Worm (Caenorhabditis elegans) whole organism, midembryonic: Measurements from ENCODE around the gene phy-3.

ENCODE experiments used
- T22C8.4 ChIP-seq: fragments of 200-800 bp; sonication (Bioruptor generic); IDR thresholded peaks from 2 replicates; pipeline ENCODE4 v1.3.6; 2022; ENCODE audit warnings: missing genetic modification characterization, missing compliant biosample characterization
- cog-1 ChIP-seq: sonication (generic microtip); optimal IDR thresholded peaks from 2 replicates; lab custom pipeline; 2016; ENCODE audit warnings: missing genetic modification characterization, missing compliant biosample characterization
- flt-1 ChIP-seq: fragments of 200-800 bp; sonication (Bioruptor generic); IDR thresholded peaks from 2 replicates; pipeline ENCODE4 v1.3.6; 2022; ENCODE audit warnings: missing genetic modification characterization, missing compliant biosample characterization
- klf-2 ChIP-seq: fragments of 200-800 bp; sonication (Bioruptor generic); conservative IDR thresholded peaks from 2 replicates; pipeline ENCODE4 v1.3.6; 2022; ENCODE audit warnings: missing genetic modification reagents, missing genetic modification characterization, missing compliant biosample characterization
- med-1 ChIP-seq: sonication (generic microtip); optimal IDR thresholded peaks from 2 replicates; lab custom pipeline; 2017; ENCODE audit warnings: missing genetic modification characterization, mild to moderate bottlenecking, missing compliant biosample characterization, antibody characterized with exemption, missing genetic modification reagents; ENCODE audit not compliant: insufficient read depth
- ref-1 ChIP-seq: fragments of 200-800 bp; sonication (Bioruptor generic); conservative IDR thresholded peaks from 2 replicates; pipeline ENCODE4 v1.3.6; 2022; ENCODE audit warnings: missing genetic modification reagents, missing genetic modification characterization, missing compliant biosample characterization
- tab-1 ChIP-seq: fragments of 200-800 bp; sonication (Bioruptor generic); IDR thresholded peaks from 2 replicates; pipeline ENCODE4 v1.3.6; 2022; ENCODE audit warnings: missing genetic modification characterization, missing compliant biosample characterization
- ztf-23 ChIP-seq: fragments of 200-800 bp; sonication (Bioruptor generic); IDR thresholded peaks from 2 replicates; pipeline ENCODE4 v1.3.6; 2022; ENCODE audit warnings: missing genetic modification reagents, missing genetic modification characterization, missing compliant biosample characterization
- ztf-29 ChIP-seq: fragments of 200-800 bp; sonication (Bioruptor generic); IDR thresholded peaks from 2 replicates; pipeline ENCODE4 v1.3.6; 2022; ENCODE audit warnings: missing genetic modification reagents, missing genetic modification characterization, missing compliant biosample characterization

The phy-3 gene

DNA sequence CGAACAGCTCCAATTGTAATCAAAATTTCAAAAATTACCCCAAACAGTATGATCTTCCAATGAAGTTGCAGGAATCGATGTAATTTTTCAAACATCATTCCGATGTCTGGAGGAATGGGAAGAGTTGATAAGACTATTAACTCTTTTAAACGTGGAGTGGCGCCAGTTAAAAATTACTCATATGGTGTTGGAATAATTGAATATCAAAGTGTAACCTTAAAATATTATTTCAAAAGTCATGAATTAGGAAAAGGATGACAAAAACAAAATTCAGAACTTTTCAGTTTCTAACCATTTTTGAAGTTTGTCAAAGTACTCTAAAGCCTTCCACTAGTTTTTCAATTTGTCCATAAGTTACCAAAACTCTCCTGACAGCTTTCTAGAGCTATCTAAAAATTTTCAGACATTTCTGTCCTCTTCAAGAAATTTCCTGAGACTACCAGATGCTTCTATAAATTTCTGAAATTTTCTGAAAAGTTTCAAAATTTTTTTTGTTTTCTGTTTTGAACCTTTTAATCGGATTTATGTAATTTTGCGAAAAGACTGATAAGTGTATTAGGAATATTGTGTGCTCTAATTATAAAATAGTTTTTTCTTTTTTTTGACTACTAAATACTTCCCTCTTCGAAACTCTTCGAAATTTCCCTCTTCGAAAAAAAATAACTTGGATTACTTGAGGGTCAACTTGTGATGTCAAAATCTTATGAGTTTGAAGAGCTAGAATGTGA, 21.2 kb downstream of the phy-3 start, which contains the start of the genes clec-35 and clec-27:
clec-35 (minus strand) TSS at position 101 of the 728 bp plus-strand sequence.
clec-27 (plus strand) TSS at position 678 of the 728 bp plus-strand sequence.
- no peak for TF ChIP-seq T22C8.4
- no peak for TF ChIP-seq flt-1 (GFP tag; lab: Robert Waterston, UW)
- TF ChIP-seq klf-2 (GFP tag; lab: Robert Waterston, UW), result no peak
- no peak for TF ChIP-seq ref-1 (GFP tag; lab: Robert Waterston, UW)
- TF ChIP-seq ztf-23, result no peak
- no peak for TF ChIP-seq cog-1 (tag; lab: Kevin White, UChicago)

ce11 chrV:16857977-16858479, 25.1 kb downstream of the phy-3 start, which contains the start of the genes clec-31 and clec-22:
Gene clec-31, minus strand, starts transcription at chrV:16858077.
Gene clec-22, plus strand, starts transcription at chrV:16858429.
- TF ChIP-seq flt-1 (GFP tag; lab: Robert Waterston, UW), result no peak

DNA sequence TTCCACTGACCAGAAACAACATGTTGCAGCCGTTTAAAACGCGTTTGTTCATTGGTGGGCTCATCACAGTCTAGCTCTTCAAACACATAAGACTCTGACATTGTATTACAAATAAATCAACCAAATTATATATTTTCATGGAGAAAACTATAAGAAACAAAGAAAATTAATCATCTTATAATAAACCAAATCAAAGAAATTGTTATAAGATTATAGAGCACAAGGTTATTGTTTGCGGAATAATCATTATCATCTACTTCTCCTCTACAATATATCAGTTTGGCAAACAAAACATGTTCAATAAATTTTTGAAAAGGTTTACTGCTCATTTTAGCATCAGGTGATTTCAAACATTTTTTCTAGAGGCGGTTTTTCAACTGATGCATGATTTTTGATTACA, 28.8 kb downstream of the phy-3 start, which contains the start of the genes clec-32 and clec-24:
clec-32 (minus strand) TSS at position 101 of the 400 bp plus-strand sequence.
clec-24 (plus strand) TSS at position 294 of the 400 bp plus-strand sequence.
- TF ChIP-seq ztf-29 (GFP tag; lab: Robert Waterston, UW) (no peak), klf-2 (GFP tag; lab: Robert Waterston, UW) (no peak), ref-1 (GFP tag; lab: Robert Waterston, UW) (no peak), med-1 (GFP tag; lab: Kevin White, UChicago) (no peak), ztf-23 (no peak), tab-1 (GFP tag; lab: Robert Waterston, UW) (no peak), cog-1 (tag; lab: Kevin White, UChicago) (no peak), T22C8.4 (no peak), flt-1 (GFP tag; lab: Robert Waterston, UW) (no peak)

DNA sequence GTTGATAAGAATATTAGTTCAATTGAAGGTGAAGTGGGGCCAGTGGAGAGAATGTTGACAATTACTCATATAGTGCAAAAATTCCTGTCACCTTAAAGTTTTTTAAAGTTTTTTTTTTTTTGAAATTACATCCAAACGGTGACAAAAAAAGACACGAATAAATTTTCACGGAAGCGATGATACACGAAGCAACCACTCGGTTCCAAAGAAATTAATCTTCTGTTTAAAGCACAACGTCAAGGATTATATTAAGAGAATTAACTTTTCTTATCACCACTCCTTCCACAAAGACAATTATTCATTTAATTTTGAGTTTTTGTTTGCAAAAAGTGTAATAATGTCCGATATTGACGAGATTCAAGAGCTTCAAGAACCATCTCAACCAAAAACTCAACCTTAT, 32.4 kb downstream of the phy-3 start, which contains the start of gene clec-28:
clec-28 (plus strand) TSS at position 301 of the 400 bp plus-strand sequence.
- TF ChIP-seq T22C8.4, result no peak
- TF ChIP-seq flt-1 (GFP tag; lab: Robert Waterston, UW), result no peak
- TF ChIP-seq med-1 (GFP tag; lab: Kevin White, UChicago), result no peak
- TF ChIP-seq klf-2 (GFP tag; lab: Robert Waterston, UW), result no peak
- no peak for TF ChIP-seq ztf-29 (GFP tag; lab: Robert Waterston, UW)
- TF ChIP-seq ref-1 (GFP tag; lab: Robert Waterston, UW), result no peak
- TF ChIP-seq ztf-23, result no peak
- TF ChIP-seq cog-1 (tag; lab: Kevin White, UChicago), result no peak
- TF ChIP-seq tab-1 (GFP tag; lab: Robert Waterston, UW), result no peak

DNA sequence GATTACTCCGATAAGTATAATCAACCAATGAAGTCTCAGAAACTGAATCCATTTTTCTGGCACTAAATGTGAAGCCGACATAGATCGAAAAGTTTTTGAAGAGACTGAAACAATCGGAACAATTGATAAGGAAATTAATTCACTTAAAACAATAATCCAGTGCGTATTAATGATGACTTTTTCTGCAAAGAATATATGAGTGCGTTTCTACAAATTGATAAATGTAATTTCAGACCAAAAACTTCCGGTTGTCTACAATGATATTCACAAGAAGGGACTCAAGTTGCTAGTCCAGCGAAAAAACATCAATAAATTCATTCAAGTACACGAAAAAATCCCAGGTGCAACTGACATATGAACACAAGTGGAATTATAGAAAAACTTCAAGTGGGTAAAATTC, 36.8 kb downstream of the phy-3 start, which contains the start of gene clec-33:
clec-33 (minus strand) TSS at position 101 of the 400 bp plus-strand sequence.
- TF ChIP-seq med-1 (GFP tag; lab: Kevin White, UChicago) (no peak), ref-1 (GFP tag; lab: Robert Waterston, UW) (no peak), klf-2 (GFP tag; lab: Robert Waterston, UW) (no peak), tab-1 (GFP tag; lab: Robert Waterston, UW) (no peak), cog-1 (tag; lab: Kevin White, UChicago) (no peak), T22C8.4 (no peak), ztf-29 (GFP tag; lab: Robert Waterston, UW) (no peak), flt-1 (GFP tag; lab: Robert Waterston, UW) (no peak), ztf-23 (no peak)

- TF ChIP-seq T22C8.4, result no peak
- TF ChIP-seq ref-1 (GFP tag; lab: Robert Waterston, UW), result no peak
- TF ChIP-seq tab-1 (GFP tag; lab: Robert Waterston, UW), result no peak
- TF ChIP-seq flt-1 (GFP tag; lab: Robert Waterston, UW), result no peak
- TF ChIP-seq ztf-23, result no peak
- no peak for TF ChIP-seq klf-2 (GFP tag; lab: Robert Waterston, UW)
- no peak for TF ChIP-seq med-1 (GFP tag; lab: Kevin White, UChicago)
- TF ChIP-seq ztf-29 (GFP tag; lab: Robert Waterston, UW), result no peak
- no peak for TF ChIP-seq cog-1 (tag; lab: Kevin White, UChicago)
Measured at ce11 chrV:16871387-16871786, 38.4 kb downstream of the phy-3 start, which contains the start of gene thn-4. Gene thn-4, minus strand, starts transcription at chrV:16871487.

- TF ChIP-seq flt-1 (GFP tag; lab: Robert Waterston, UW) (no peak), cog-1 (tag; lab: Kevin White, UChicago) (no peak), tab-1 (GFP tag; lab: Robert Waterston, UW) (no peak), ref-1 (GFP tag; lab: Robert Waterston, UW) (no peak), med-1 (GFP tag; lab: Kevin White, UChicago) (no peak)
Measured at ce11 chrV:16873642-16874041, 40.7 kb downstream of the phy-3 start, which contains the start of gene srw-23. Gene srw-23, plus strand, starts transcription at chrV:16873942.

DNA sequence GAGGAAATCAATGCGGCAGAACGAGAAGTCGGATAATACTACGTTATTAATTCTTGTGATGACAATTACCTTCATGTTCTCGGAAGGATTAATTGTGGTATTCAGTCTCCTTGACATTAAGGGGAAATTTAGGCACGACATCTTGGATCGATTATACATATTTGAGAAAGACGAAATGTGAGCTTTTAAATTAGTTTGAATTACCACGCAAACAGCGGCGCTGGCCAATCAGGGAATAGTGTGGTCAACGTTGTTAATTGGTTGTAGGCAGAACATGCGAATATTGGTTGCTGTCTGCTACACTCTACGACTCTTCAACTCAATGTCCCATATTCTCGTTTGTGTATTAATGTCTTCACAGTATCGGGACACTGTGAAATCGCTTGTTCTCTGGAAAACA, 42.0 kb downstream of the phy-3 start, which contains the start of gene F49A5.10:
F49A5.10 (plus strand) TSS at position 301 of the 400 bp plus-strand sequence.
- TF ChIP-seq T22C8.4, result no peak
- TF ChIP-seq med-1 (GFP tag; lab: Kevin White, UChicago), result no peak
- TF ChIP-seq klf-2 (GFP tag; lab: Robert Waterston, UW), result no peak
- TF ChIP-seq cog-1 (tag; lab: Kevin White, UChicago), result no peak
- no peak for TF ChIP-seq ztf-23
- TF ChIP-seq ztf-29 (GFP tag; lab: Robert Waterston, UW), result no peak
- no peak for TF ChIP-seq tab-1 (GFP tag; lab: Robert Waterston, UW)
- no peak for TF ChIP-seq flt-1 (GFP tag; lab: Robert Waterston, UW)
- TF ChIP-seq ref-1 (GFP tag; lab: Robert Waterston, UW), result no peak

DNA sequence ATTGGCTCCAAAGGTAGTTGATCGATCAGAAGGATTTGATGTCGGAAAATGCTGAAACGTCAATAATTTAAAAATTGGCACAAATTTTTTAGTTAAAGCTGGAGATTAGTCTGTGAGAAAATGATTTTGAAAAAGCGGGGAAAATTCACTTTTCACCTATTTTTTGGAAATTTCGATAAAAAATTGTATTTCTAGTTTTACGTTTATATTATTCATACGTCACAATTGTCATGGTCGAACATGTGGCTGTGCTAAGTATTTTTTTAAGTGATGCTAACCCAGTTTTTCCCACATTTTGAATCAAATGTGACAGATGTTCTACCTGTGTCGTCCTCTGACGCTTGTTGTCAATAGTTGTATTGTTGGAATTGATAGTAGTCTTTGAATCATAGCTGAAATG, 46.6 kb downstream of the phy-3 start:
- TF ChIP-seq cog-1 (tag; lab: Kevin White, UChicago) (no peak), ref-1 (GFP tag; lab: Robert Waterston, UW) (no peak), med-1 (GFP tag; lab: Kevin White, UChicago) (no peak), klf-2 (GFP tag; lab: Robert Waterston, UW) (no peak), tab-1 (GFP tag; lab: Robert Waterston, UW) (no peak), ztf-29 (GFP tag; lab: Robert Waterston, UW) (no peak), flt-1 (GFP tag; lab: Robert Waterston, UW) (no peak), ztf-23 (no peak), T22C8.4 (no peak)
